Fruit fly (Drosophila melanogaster): ENCODE measurements around the gene loco.

loco gene

DNA sequence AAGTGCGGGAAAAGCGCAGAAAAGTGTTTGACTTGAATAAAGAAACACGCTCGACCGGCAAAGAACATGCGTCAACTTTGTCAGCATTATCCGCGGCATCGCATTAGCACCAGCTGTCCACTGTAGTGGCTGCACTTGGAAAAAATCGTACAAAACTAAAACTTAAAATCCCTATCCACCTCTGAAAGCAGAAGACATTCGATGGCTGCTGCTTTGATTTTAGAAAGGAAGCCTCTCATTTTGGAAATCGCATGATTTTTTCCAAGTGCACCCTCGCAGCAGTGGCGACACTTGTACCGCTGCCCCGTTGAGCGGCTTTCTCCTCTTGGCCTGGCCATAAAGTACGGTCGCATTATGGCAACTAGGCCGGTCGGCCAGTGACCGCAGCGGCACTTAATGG lies 25.1 kb upstream of the loco start (continued):
- TF ChIP-seq E2f1 (GFP tag; IDR thresholded peaks at IDR 0.05), result 0 out of 2 replicates have a peak, but pooled peaks have one; percentile 33

dm6 chr3R:22663115-22663514 lies 23.9 kb upstream of the loco start:
- peak; percentile 72 for TF ChIP-seq CG7839 (tag; optimal IDR thresholded peaks at IDR 0.05)
- TF ChIP-seq CG17385 (GFP tag; optimal IDR thresholded peaks at IDR 0.05), result peak; percentile 62
- TF ChIP-seq caup (GFP tag; optimal IDR thresholded peaks at IDR 0.05; ENCODE audit: severe bottlenecking), result peak; percentile 30
- TF ChIP-seq ssp (GFP tag; IDR thresholded peaks at IDR 0.05), result peak; percentile 39
- 0 out of 3 replicates have a peak, but pooled peaks have one; percentile 50 for TF ChIP-seq H15 (GFP tag; IDR thresholded peaks at IDR 0.05)
- TF ChIP-seq CG15011 (GFP tag; optimal IDR thresholded peaks at IDR 0.05), result peak; percentile 14
- TF ChIP-seq CG13775 (GFP tag; optimal IDR thresholded peaks at IDR 0.05), result peak; percentile 53
- peak; percentile 42; the same call in 1 of the 2 replicates for TF ChIP-seq Awh (GFP tag; IDR thresholded peaks at IDR 0.05)
- peak; percentile 18 for TF ChIP-seq CG18011 (GFP tag; optimal IDR thresholded peaks at IDR 0.05)
- TF ChIP-seq Max (GFP tag; optimal IDR thresholded peaks at IDR 0.05), result peak; percentile 23
- no peak for TF ChIP-seq Gug (GFP tag; IDR thresholded peaks at IDR 0.05)
- peak; percentile 73 for TF ChIP-seq dmrt11E (tag; optimal IDR thresholded peaks at IDR 0.05)
- peak; percentile 55; the same call in 1 of the 2 replicates for TF ChIP-seq ranshi (GFP tag; IDR thresholded peaks at IDR 0.05)
- TF ChIP-seq corto (GFP tag; optimal IDR thresholded peaks at IDR 0.05), result no peak
- TF ChIP-seq HmgD (GFP tag; optimal IDR thresholded peaks at IDR 0.05), result no peak
- TF ChIP-seq CG14710 (tag; optimal IDR thresholded peaks at IDR 0.05), result peak; percentile 29
- TF ChIP-seq Ssrp (tag; optimal IDR thresholded peaks at IDR 0.05), result no peak
- TF ChIP-seq chm (GFP tag; IDR thresholded peaks at IDR 0.05), result no peak
- TF ChIP-seq btn (GFP tag; optimal IDR thresholded peaks at IDR 0.05), result no peak
- TF ChIP-seq dan (GFP tag; IDR thresholded peaks at IDR 0.05), result no peak
- peak; percentile 56 to 73 for TF ChIP-seq Hr51 (GFP tag; optimal IDR thresholded peaks at IDR 0.05)
- TF ChIP-seq CG34422 (GFP tag; IDR thresholded peaks at IDR 0.05), result peak; percentile 57; the same call in 2 of the 3 replicates
- TF ChIP-seq CG12942 (GFP tag; optimal IDR thresholded peaks at IDR 0.05), result peak; percentile 45
- peak; percentile 40 for TF ChIP-seq CG10959 (GFP tag; IDR thresholded peaks at IDR 0.05)
- peak; percentile 42 for TF ChIP-seq HmgZ (tag; optimal IDR thresholded peaks at IDR 0.05)
- no peak for TF ChIP-seq CG6791 (GFP tag; IDR thresholded peaks at IDR 0.05; ENCODE audit: partially characterized antibody)
- TF ChIP-seq D19B (GFP tag; optimal IDR thresholded peaks at IDR 0.05), result no peak
- TF ChIP-seq CG16779 (GFP tag; IDR thresholded peaks at IDR 0.05), result no peak
- TF ChIP-seq Drgx (GFP tag; IDR thresholded peaks at IDR 0.05), result no peak
- TF ChIP-seq Gsc (GFP tag; IDR thresholded peaks at IDR 0.05), result no peak
- TF ChIP-seq Taf1 (GFP tag; IDR thresholded peaks at IDR 0.05), result no peak
- TF ChIP-seq Lhr (GFP tag; optimal IDR thresholded peaks at IDR 0.05), result peak; percentile 5
- no peak for TF ChIP-seq gcm (GFP tag; optimal IDR thresholded peaks at IDR 0.05)
- TF ChIP-seq so (GFP tag; IDR thresholded peaks at IDR 0.05), result peak; percentile 80
- TF ChIP-seq mirr (GFP tag; optimal IDR thresholded peaks at IDR 0.05), result no peak
- no peak for TF ChIP-seq disco-r (GFP tag; optimal IDR thresholded peaks at IDR 0.05)
- TF ChIP-seq CG10565 (GFP tag; optimal IDR thresholded peaks at IDR 0.05), result no peak
- TF ChIP-seq HHEX (GFP tag; optimal IDR thresholded peaks at IDR 0.05), result peak; percentile 36
- peak; percentile 41; the same call in 1 of the 2 replicates for TF ChIP-seq MBD-R2 (GFP tag; IDR thresholded peaks at IDR 0.05)
- TF ChIP-seq ATbp (GFP tag; optimal IDR thresholded peaks at IDR 0.05), result peak; percentile 49
- no peak for TF ChIP-seq Scr (GFP tag; IDR thresholded peaks at IDR 0.05; ENCODE audit: partially characterized antibody)
- TF ChIP-seq Atf6 (GFP tag; IDR thresholded peaks at IDR 0.05), result peak; percentile 85
- peak; percentile 43; the same call in 1 of the 2 replicates for TF ChIP-seq vvl (GFP tag; IDR thresholded peaks at IDR 0.05)
- no peak for TF ChIP-seq CG3163 (GFP tag; optimal IDR thresholded peaks at IDR 0.05)
- no peak for TF ChIP-seq jigr1 (GFP tag; IDR thresholded peaks at IDR 0.05)
- no peak for TF ChIP-seq C15 (GFP tag; IDR thresholded peaks at IDR 0.05)
- peak; percentile 60; the same call in 1 of the 2 replicates for TF ChIP-seq HLH3B (GFP tag; IDR thresholded peaks at IDR 0.05)
- no peak for TF ChIP-seq BEAF-32 (GFP tag; optimal IDR thresholded peaks at IDR 0.05)
